Worm (Caenorhabditis elegans): ENCODE measurements around the gene C16E9.2.

C16E9.2 gene

DNA sequence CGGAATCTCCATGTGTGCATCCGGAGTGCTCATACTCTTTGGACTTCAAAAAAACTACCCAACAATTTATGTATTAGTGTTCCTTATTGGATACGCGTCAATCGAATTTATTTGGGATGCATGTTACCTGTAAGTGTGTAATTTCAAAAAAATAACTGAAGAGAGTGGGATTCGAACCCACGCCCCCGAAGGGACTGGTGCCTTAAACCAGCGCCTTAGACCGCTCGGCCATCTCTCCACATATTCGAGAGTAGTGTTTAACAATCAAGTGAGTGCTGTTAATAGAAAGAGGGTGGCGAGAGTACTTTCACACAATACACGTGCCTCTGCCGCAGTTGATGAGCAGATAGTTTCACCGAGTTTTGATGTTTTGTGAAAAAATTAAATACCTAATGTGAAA is 32.6 kb upstream of the C16E9.2 start (continued):
- TF ChIP-seq Y67H2A.10 (GFP tag; conservative IDR thresholded peaks at IDR 0.05) (no peak), pbrm-1 (GFP tag; IDR thresholded peaks at IDR 0.05) (peak; percentile 85), akir-1 (GFP tag; optimal IDR thresholded peaks at IDR 0.05) (no peak), snpc-1.1 (tag; optimal IDR thresholded peaks at IDR 0.05; ENCODE audit: insufficient read depth) (peak; percentile 1), F57A8.1 (GFP tag; optimal IDR thresholded peaks at IDR 0.05) (no peak), ztf-3 (GFP tag; optimal IDR thresholded peaks at IDR 0.05) (peak; percentile 28), D2030.7 (GFP tag; IDR thresholded peaks at IDR 0.05) (peak; percentile 69), nfyb-1 (GFP tag; IDR thresholded peaks at IDR 0.05) (peak; percentile 82), rpc-1 (optimal IDR thresholded peaks at IDR 0.05) (peak; percentile 85), rpc-1 (tag; optimal IDR thresholded peaks at IDR 0.05) (peak; percentile 89), F23B12.7 (tag; optimal IDR thresholded peaks at IDR 0.05; ENCODE audit: insufficient read depth) (peak; percentile 70), ztf-26 (tag; optimal IDR thresholded peaks at IDR 0.05) (no peak), mel-28 (tag; optimal IDR thresholded peaks at IDR 0.05; ENCODE audit: borderline replicate concordance) (no peak), madf-3 (GFP tag; IDR thresholded peaks at IDR 0.05) (0 out of 2 replicates have a peak, but pooled peaks have one; percentile 58), fkh-3 (tag; optimal IDR thresholded peaks at IDR 0.05) (peak; percentile 72), C17E4.6 (GFP tag; IDR thresholded peaks at IDR 0.05) (no peak), ama-1 (optimal IDR thresholded peaks at IDR 0.05) (no peak), ama-1 (GFP tag; optimal IDR thresholded peaks at IDR 0.05) (peak; percentile 42 to 73), ztf-18 (tag; optimal IDR thresholded peaks at IDR 0.05) (no peak), egl-44 (GFP tag; IDR thresholded peaks at IDR 0.05) (0 out of 2 replicates have a peak, but pooled peaks have one; percentile 72), lin-40 (tag; optimal IDR thresholded peaks at IDR 0.05) (peak; percentile 68), ceh-100 (GFP tag; IDR thresholded peaks at IDR 0.05) (peak; percentile 59), Y79H2A.3 (GFP tag; conservative IDR thresholded peaks at IDR 0.05) (no peak), ZK185.1 (tag; optimal IDR thresholded peaks at IDR 0.05; ENCODE audit: poor library complexity, severe bottlenecking) (peak; percentile 80), ceh-27 (GFP tag; optimal IDR thresholded peaks at IDR 0.05) (peak; percentile 19), lsy-27 (tag; optimal IDR thresholded peaks at IDR 0.05; ENCODE audit: borderline replicate concordance, insufficient read depth) (no peak), C06A6.2 (GFP tag; conservative IDR thresholded peaks at IDR 0.05) (peak; percentile 39; the same call in 1 of the 2 replicates), athp-1 (tag; optimal IDR thresholded peaks at IDR 0.05) (no peak), cebp-2 (GFP tag; IDR thresholded peaks at IDR 0.05) (no peak), mes-4 (tag; optimal IDR thresholded peaks at IDR 0.05) (peak; percentile 64), hlh-12 (tag; optimal IDR thresholded peaks at IDR 0.05) (peak; percentile 46), gei-17 (GFP tag; optimal IDR thresholded peaks at IDR 0.05) (peak; percentile 48), K11D2.4 (GFP tag; IDR thresholded peaks at IDR 0.05) (0 out of 2 replicates have a peak, but pooled peaks have one; percentile 11), F52B5.7 (tag; optimal IDR thresholded peaks at IDR 0.05) (peak; percentile 64), him-1 (tag; optimal IDR thresholded peaks at IDR 0.05) (peak; percentile 88), die-1 (tag; optimal IDR thresholded peaks at IDR 0.05) (peak; percentile 88), ztf-25 (GFP tag; IDR thresholded peaks at IDR 0.05) (0 out of 2 replicates have a peak, but pooled peaks have one; percentile 67), snpc-1.3 (tag; optimal IDR thresholded peaks at IDR 0.05; ENCODE audit: insufficient read depth) (peak; percentile 44), snpc-4 (GFP tag; optimal IDR thresholded peaks at IDR 0.05) (no peak), snpc-4 (tag; optimal IDR thresholded peaks at IDR 0.05) (peak in 2 of 4 experiments; percentile 20 to 65), ekl-4 (GFP tag; IDR thresholded peaks at IDR 0.05) (peak; percentile 65; the same call in 1 of the 2 replicates), hmg-1.2 (GFP tag; IDR thresholded peaks at IDR 0.05) (peak; percentile 80), atf-7 (tag; optimal IDR thresholded peaks at IDR 0.05) (no peak), snpc-3.4 (tag; optimal IDR thresholded peaks at IDR 0.05) (peak; percentile 42), somi-1 (GFP tag; optimal IDR thresholded peaks at IDR 0.05) (peak; percentile 47), B0336.3 (GFP tag; IDR thresholded peaks at IDR 0.05) (no peak), nhr-179 (tag; optimal IDR thresholded peaks at IDR 0.05) (no peak), nfya-2 (GFP tag; IDR thresholded peaks at IDR 0.05) (no peak), tbp1 (GFP tag; optimal IDR thresholded peaks at IDR 0.05) (peak; percentile 95)
